Worm (Caenorhabditis elegans): ENCODE results near the gene nlp-16.

ce11 chrIV:6221878-6222277 lies 37.8 kb downstream of the nlp-16 start, which contains the start of gene C49A9.3:
- TF ChIP-seq pqm-1 (tag; optimal IDR thresholded peaks at IDR 0.05) (no peak), C38D4.7 (GFP tag; optimal IDR thresholded peaks at IDR 0.05) (no peak), ceh-14 (tag; optimal IDR thresholded peaks at IDR 0.05) (no peak), fkh-10 (GFP tag; optimal IDR thresholded peaks at IDR 0.05) (no peak), unc-55 (GFP tag; optimal IDR thresholded peaks at IDR 0.05) (no peak), ceh-30 (tag; optimal IDR thresholded peaks at IDR 0.05) (no peak), hlh-8 (tag; optimal IDR thresholded peaks at IDR 0.05) (no peak), sdc-2 (tag; optimal IDR thresholded peaks at IDR 0.05) (no peak)
